Worm (Caenorhabditis elegans) whole organism, young adult: ENCODE data around the gene C34F6.12.

Experiments used
- B0019.2 ChIP-seq: fragments of 200-800 bp; sonication (Bioruptor generic); conservative IDR thresholded peaks from 2 replicates; pipeline ENCODE4 v1.3.6; 2022; ENCODE audit warnings: missing genetic modification reagents, missing genetic modification characterization, missing compliant biosample characterization
- B0336.3 ChIP-seq: fragments of 200-800 bp; sonication (Bioruptor generic); IDR thresholded peaks from 2 replicates; pipeline ENCODE4 v1.3.6; 2022; ENCODE audit warnings: missing genetic modification characterization, missing compliant biosample characterization
- F22D6.2 ChIP-seq: sonication (generic microtip); optimal IDR thresholded peaks from 2 replicates; lab custom pipeline; 2016; ENCODE audit warnings: mild to moderate bottlenecking, missing genetic modification characterization, missing compliant biosample characterization
- F23B12.7 ChIP-seq: sonication (generic microtip); optimal IDR thresholded peaks from 2 replicates; lab custom pipeline; 2017; ENCODE audit warnings: missing genetic modification characterization, mild to moderate bottlenecking, missing compliant biosample characterization, antibody characterized with exemption, moderate library complexity; ENCODE audit not compliant: insufficient read depth
- F33H1.4 ChIP-seq: fragments of 200-800 bp; sonication (Bioruptor generic); IDR thresholded peaks from 2 replicates; pipeline ENCODE4 v1.3.6; 2022; ENCODE audit warnings: missing genetic modification reagents, missing genetic modification characterization, missing compliant biosample characterization
- F39B2.1 ChIP-seq: fragments of 200-800 bp; sonication (Bioruptor generic); IDR thresholded peaks from 2 replicates; pipeline ENCODE4 v1.3.6; 2022; ENCODE audit warnings: missing genetic modification reagents, missing genetic modification characterization, missing compliant biosample characterization
- T26A5.8 ChIP-seq: sonication (generic microtip); optimal IDR thresholded peaks from 2 replicates; lab custom pipeline; 2016; ENCODE audit warnings: missing genetic modification characterization, missing compliant biosample characterization
- Y53G8AR.9 ChIP-seq: fragments of 200-800 bp; sonication (Bioruptor generic); conservative IDR thresholded peaks from 2 replicates; pipeline ENCODE4 v1.3.6; 2022; ENCODE audit warnings: missing genetic modification reagents, missing genetic modification characterization, missing compliant biosample characterization
- ZK185.1 ChIP-seq: sonication (generic microtip); optimal IDR thresholded peaks from 2 replicates; lab custom pipeline; 2016; ENCODE audit warnings: mild to moderate bottlenecking, missing genetic modification characterization, missing compliant biosample characterization; ENCODE audit not compliant: poor library complexity, severe bottlenecking
- aptf-2 ChIP-seq: fragments of 200-800 bp; sonication (Bioruptor generic); conservative IDR thresholded peaks from 2 replicates; pipeline ENCODE4 v1.3.6; 2022; ENCODE audit warnings: missing genetic modification reagents, missing genetic modification characterization, missing compliant biosample characterization
- ceh-40 ChIP-seq: fragments of 200-800 bp; sonication (Bioruptor generic); IDR thresholded peaks from 2 replicates; pipeline ENCODE4 v1.3.6; 2022; ENCODE audit warnings: missing genetic modification characterization, missing compliant biosample characterization
- ceh-91 ChIP-seq: fragments of 200-800 bp; sonication (Bioruptor generic); IDR thresholded peaks from 2 replicates; pipeline ENCODE4 v1.3.6; 2022; ENCODE audit warnings: missing genetic modification reagents, missing genetic modification characterization, missing compliant biosample characterization
- dox-1 ChIP-seq: fragments of 200-800 bp; sonication (Bioruptor generic); IDR thresholded peaks from 2 replicates; pipeline ENCODE4 v1.3.6; 2022; ENCODE audit warnings: missing genetic modification reagents, missing genetic modification characterization, missing compliant biosample characterization
- dpff-1 ChIP-seq: sonication (generic microtip); optimal IDR thresholded peaks from 2 replicates; lab custom pipeline; 2017; ENCODE audit warnings: mild to moderate bottlenecking, missing genetic modification characterization, missing compliant biosample characterization
- egl-18 ChIP-seq: fragments of 200-800 bp; sonication (Bioruptor generic); IDR thresholded peaks from 2 replicates; pipeline ENCODE4 v1.3.6; 2022; ENCODE audit warnings: missing genetic modification reagents, missing genetic modification characterization, missing compliant biosample characterization
- egrh-3 ChIP-seq: fragments of 200-800 bp; sonication (Bioruptor generic); IDR thresholded peaks from 2 replicates; pipeline ENCODE4 v1.3.6; 2022; ENCODE audit warnings: missing genetic modification reagents, missing genetic modification characterization, missing compliant biosample characterization
- hlh-12 ChIP-seq: sonication (generic microtip); optimal IDR thresholded peaks from 2 replicates; lab custom pipeline; 2016; ENCODE audit warnings: missing genetic modification characterization, missing compliant biosample characterization
- hmg-1.2 ChIP-seq: fragments of 200-800 bp; sonication (Bioruptor generic); IDR thresholded peaks from 2 replicates; pipeline ENCODE4 v1.3.6; 2022; ENCODE audit warnings: missing genetic modification reagents, missing genetic modification characterization, missing compliant biosample characterization
- hmg-20 ChIP-seq: fragments of 200-800 bp; sonication (Bioruptor generic); IDR thresholded peaks from 2 replicates; pipeline ENCODE4 v1.3.6; 2022; ENCODE audit warnings: missing genetic modification reagents, missing genetic modification characterization, missing compliant biosample characterization
- hrde-1 ChIP-seq: sonication (generic microtip); optimal IDR thresholded peaks from 2 replicates; lab custom pipeline; 2016; ENCODE audit warnings: missing genetic modification characterization, mild to moderate bottlenecking, missing compliant biosample characterization, moderate library complexity, missing genotype, missing genetic modification reagents, borderline replicate concordance
- let-526 ChIP-seq: fragments of 200-800 bp; sonication (Bioruptor generic); IDR thresholded peaks from 2 replicates; pipeline ENCODE4 v1.3.6; 2022; ENCODE audit warnings: missing genetic modification reagents, missing genetic modification characterization, missing compliant biosample characterization
- lin-40 ChIP-seq: sonication (generic microtip); optimal IDR thresholded peaks from 2 replicates; lab custom pipeline; 2016; ENCODE audit warnings: missing genetic modification characterization, mild to moderate bottlenecking, missing compliant biosample characterization, missing genotype, missing genetic modification reagents
- madf-10 ChIP-seq: sonication (generic microtip); optimal IDR thresholded peaks from 2 replicates; lab custom pipeline; 2016; ENCODE audit warnings: mild to moderate bottlenecking, missing genetic modification characterization, missing compliant biosample characterization
- madf-8 ChIP-seq: fragments of 200-800 bp; sonication (Bioruptor generic); conservative IDR thresholded peaks from 2 replicates; pipeline ENCODE4 v1.3.6; 2022; ENCODE audit warnings: missing genetic modification reagents, missing genetic modification characterization, missing compliant biosample characterization
- mes-4 ChIP-seq: sonication (generic microtip); optimal IDR thresholded peaks from 2 replicates; lab custom pipeline; 2016; ENCODE audit warnings: missing genotype, missing genetic modification characterization, missing compliant biosample characterization
- nfyb-1 ChIP-seq: fragments of 200-800 bp; sonication (Bioruptor generic); IDR thresholded peaks from 2 replicates; pipeline ENCODE4 v1.3.6; 2022; ENCODE audit warnings: missing genetic modification reagents, missing genetic modification characterization, missing compliant biosample characterization
- nhr-80 ChIP-seq: sonication (generic microtip); optimal IDR thresholded peaks from 2 replicates; lab custom pipeline; 2016; ENCODE audit warnings: missing genetic modification characterization, missing compliant biosample characterization
- snpc-1.3 ChIP-seq: sonication (generic microtip); optimal IDR thresholded peaks from 2 replicates; lab custom pipeline; 2017; ENCODE audit warnings: missing genetic modification characterization, mild to moderate bottlenecking, missing compliant biosample characterization, antibody characterized with exemption, moderate library complexity, missing genotype, missing genetic modification reagents; ENCODE audit not compliant: insufficient read depth
- snpc-4 ChIP-seq, 5 experiments: fragments of 150-350 bp in 1 of 5; sonication (generic microtip) in 4 of 5; optimal IDR thresholded peaks; 2 replicates each; lab custom pipeline; 2014 to 2018; ENCODE audit warnings: missing genetic modification characterization in 5 of 5, missing biosample characterization in 3 of 5, antibody characterized with exemption in 2 of 5, mild to moderate bottlenecking in 2 of 5, missing compliant biosample characterization in 2 of 5, missing genotype in 2 of 5, moderate library complexity in 2 of 5, missing genetic modification reagents in 1 of 5
- unc-130 ChIP-seq: sonication (generic microtip); optimal IDR thresholded peaks from 2 replicates; lab custom pipeline; 2016; ENCODE audit warnings: missing genetic modification reagents, missing genetic modification characterization, missing compliant biosample characterization
- xnd-1 ChIP-seq: sonication (generic microtip); optimal IDR thresholded peaks from 2 replicates; lab custom pipeline; 2016; ENCODE audit warnings: missing genotype, missing genetic modification reagents, missing genetic modification characterization, missing compliant biosample characterization
- zfh-2 ChIP-seq: fragments of 200-800 bp; sonication (Bioruptor generic); conservative IDR thresholded peaks from 2 replicates; pipeline ENCODE4 v1.3.6; 2022; ENCODE audit warnings: missing genetic modification reagents, missing genetic modification characterization, missing compliant biosample characterization
- ztf-22 ChIP-seq: fragments of 200-800 bp; sonication (Bioruptor generic); optimal IDR thresholded peaks from 2 replicates; lab custom pipeline; 2018; ENCODE audit warnings: mild to moderate bottlenecking, missing genetic modification characterization, moderate library complexity, missing compliant biosample characterization

Gene C34F6.12

DNA sequence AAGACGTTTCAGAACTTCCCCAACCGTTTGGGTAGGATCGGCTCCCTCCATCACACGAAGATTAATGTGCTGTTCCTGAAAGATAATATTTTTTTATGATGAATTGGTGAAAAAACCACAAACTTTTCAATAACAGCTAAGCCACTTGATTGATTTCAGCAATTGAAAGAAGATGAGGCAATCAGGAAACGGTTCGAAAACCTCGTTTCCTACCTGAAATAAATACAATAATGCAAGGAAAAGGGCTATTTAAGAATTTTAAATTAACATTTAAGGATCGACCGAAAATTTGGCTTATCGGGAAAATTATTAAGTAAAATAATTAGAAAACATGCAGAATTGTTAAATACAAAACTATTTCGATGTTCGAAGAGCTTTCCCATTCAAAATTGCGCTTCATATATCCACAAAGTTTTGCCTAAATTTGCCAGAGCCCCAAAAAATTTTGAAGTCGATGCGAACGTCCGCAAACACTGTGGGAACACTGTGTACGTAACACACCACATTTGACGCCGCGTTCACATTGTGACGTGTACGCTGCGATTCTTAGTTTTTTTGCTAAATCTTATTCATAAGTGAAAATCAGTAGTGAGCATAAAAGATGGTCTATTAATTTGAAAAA is 3.8 kb downstream of the C34F6.12 start, which contains the start of gene C34F6.9:
C34F6.9 (minus strand) TSS at position 51 of the 622 bp plus-strand sequence.
- no peak for TF ChIP-seq unc-130 (GFP tag; lab: Kevin White, UChicago)
- no peak for TF ChIP-seq dpff-1 (tag; lab: Kevin White, UChicago)
- no peak for TF ChIP-seq nfyb-1 (GFP tag; lab: Robert Waterston, UW)
- no peak for TF ChIP-seq nhr-80 (tag; lab: Kevin White, UChicago)
- no peak for TF ChIP-seq madf-10 (tag; lab: Kevin White, UChicago)
- no peak for TF ChIP-seq hrde-1 (tag; lab: Kevin White, UChicago)
- no peak for TF ChIP-seq egrh-3 (GFP tag; lab: Robert Waterston, UW)
- TF ChIP-seq F22D6.2 (tag; lab: Kevin White, UChicago) = no peak
- no peak for TF ChIP-seq Y53G8AR.9 (GFP tag; lab: Robert Waterston, UW)
- TF ChIP-seq ZK185.1 = no peak
- no peak for TF ChIP-seq F23B12.7 (tag; lab: Kevin White, UChicago)
- no peak for TF ChIP-seq aptf-2
- no peak for TF ChIP-seq xnd-1 (tag; lab: Kevin White, UChicago)
- TF ChIP-seq B0019.2 (GFP tag; lab: Robert Waterston, UW) = no peak
- TF ChIP-seq F39B2.1 = no peak
- no peak for TF ChIP-seq egl-18
- TF ChIP-seq snpc-4 (GFP tag; optimal IDR thresholded peaks at IDR 0.05; lab: Kevin White, UChicago) = no peak
- no peak for TF ChIP-seq snpc-4 (tag; optimal IDR thresholded peaks at IDR 0.05; lab: Kevin White, UChicago)

DNA sequence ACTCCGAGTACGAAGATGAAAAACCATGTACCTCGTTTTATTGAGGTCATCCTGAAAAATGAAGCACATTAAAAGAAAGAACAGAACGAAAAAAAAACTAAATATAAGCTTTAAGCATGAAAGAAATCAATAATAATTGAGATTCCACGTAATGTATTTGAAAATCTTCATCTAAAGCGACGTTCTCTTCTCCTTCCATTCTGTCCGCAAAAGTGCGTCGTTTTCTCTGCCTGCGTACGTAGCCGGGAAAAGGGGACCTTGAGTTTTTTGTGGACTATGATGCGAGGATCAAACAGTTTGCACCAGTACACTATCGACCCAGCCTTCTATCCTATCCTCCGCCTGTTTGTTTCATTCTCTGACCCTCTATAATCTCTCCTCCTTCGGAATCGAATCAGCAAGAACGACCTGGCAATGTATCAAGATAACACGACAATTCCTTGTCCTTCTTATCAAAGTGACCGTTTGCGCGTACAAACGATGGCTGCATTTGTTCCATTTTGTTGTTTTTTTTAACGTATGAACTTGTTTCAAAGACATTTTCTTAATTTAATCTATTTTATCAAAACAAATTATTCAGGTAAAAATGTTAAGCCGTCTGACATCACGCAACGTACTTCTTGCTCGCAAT is 11.0 kb downstream of the C34F6.12 start, which contains the start of the genes C34F6.7 and idh-2:
C34F6.7 (minus strand) TSS at position 51 of the 631 bp plus-strand sequence.
idh-2 (plus strand) TSS at position 581 of the 631 bp plus-strand sequence.
- TF ChIP-seq lin-40 (tag; lab: Kevin White, UChicago) (peak; percentile 6), madf-8 (GFP tag; lab: Robert Waterston, UW) (no peak), nfyb-1 (GFP tag; lab: Robert Waterston, UW) (0 out of 2 replicates have a peak, but pooled peaks have one; percentile 22), F33H1.4 (GFP tag; lab: Robert Waterston, UW) (no peak), hmg-1.2 (GFP tag; lab: Robert Waterston, UW) (peak; percentile 11; the same call in 1 of the 2 replicates), nhr-80 (tag; lab: Kevin White, UChicago) (peak; percentile 52), dox-1 (GFP tag; lab: Robert Waterston, UW) (peak; percentile 38; the same call in 1 of the 2 replicates)

DNA sequence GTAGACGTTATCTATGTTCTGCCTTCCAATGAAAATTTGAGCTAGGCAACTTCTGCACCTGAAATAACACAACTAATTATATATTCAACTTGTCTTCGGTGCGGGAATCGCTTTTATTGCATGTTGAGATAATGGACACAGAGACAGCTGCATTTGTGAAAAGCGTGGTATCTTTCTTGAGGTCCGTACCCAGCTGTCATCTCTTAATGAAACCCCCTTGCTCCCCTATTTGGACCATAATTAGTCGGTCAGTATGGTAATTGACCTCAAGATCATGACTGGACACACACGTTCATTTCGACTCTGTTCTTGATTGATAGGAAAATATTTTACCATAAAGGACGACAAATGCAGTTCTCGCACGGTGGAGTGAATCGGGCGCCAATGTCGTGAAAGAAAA is 15.1 kb downstream of the C34F6.12 start:
- TF ChIP-seq ceh-91 (GFP tag; lab: Robert Waterston, UW) = no peak
- no peak for TF ChIP-seq F33H1.4 (GFP tag; lab: Robert Waterston, UW)
- TF ChIP-seq mes-4 (tag; lab: Kevin White, UChicago) = no peak
- no peak for TF ChIP-seq ceh-40 (GFP tag; lab: Robert Waterston, UW)
- TF ChIP-seq ztf-22 (GFP tag; lab: Kevin White, UChicago) = no peak
- no peak for TF ChIP-seq hmg-20 (GFP tag; lab: Robert Waterston, UW)
- TF ChIP-seq T26A5.8 (tag; lab: Kevin White, UChicago) = no peak
- no peak for TF ChIP-seq B0336.3 (GFP tag; lab: Robert Waterston, UW)

DNA sequence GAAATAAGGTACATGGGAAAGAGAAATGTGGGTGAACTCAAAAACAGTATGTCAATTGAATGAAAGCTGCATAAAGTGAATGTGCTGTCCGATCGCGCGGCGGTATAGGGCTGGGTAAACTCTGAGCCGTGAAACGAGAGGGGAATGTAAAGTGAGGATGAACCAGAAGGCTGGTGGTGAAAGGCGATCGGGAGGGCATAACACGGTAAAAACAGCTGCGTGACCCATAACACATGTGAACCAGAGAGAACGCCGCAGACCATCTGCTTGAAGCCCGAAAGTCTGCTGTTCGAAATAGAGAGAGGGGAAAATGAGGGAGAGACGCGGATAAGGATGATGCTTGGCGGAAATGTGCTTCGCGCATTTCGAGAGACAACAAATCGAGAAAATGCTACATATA is 16.1 kb downstream of the C34F6.12 start:
- TF ChIP-seq hlh-12 (no peak), zfh-2 (GFP tag; lab: Robert Waterston, UW) (peak; percentile 55; the same call in 1 of the 2 replicates), ceh-91 (GFP tag; lab: Robert Waterston, UW) (no peak), snpc-1.3 (tag; lab: Kevin White, UChicago) (no peak), let-526 (GFP tag; lab: Robert Waterston, UW) (no peak), dox-1 (GFP tag; lab: Robert Waterston, UW) (0 out of 2 replicates have a peak, but pooled peaks have one; percentile 26), egrh-3 (GFP tag; lab: Robert Waterston, UW) (no peak)
